Worm (Caenorhabditis elegans): Measurements from ENCODE around the gene snrp-200.

The snrp-200 gene

ce11 chrII:12722685-12723287 is 13.9 kb downstream of the snrp-200 start:
- no peak for TF ChIP-seq xbp-1 (tag; optimal IDR thresholded peaks at IDR 0.05)
- TF ChIP-seq hpl-2 (GFP tag; optimal IDR thresholded peaks at IDR 0.05) = no peak
- no peak for TF ChIP-seq aly-2 (tag; optimal IDR thresholded peaks at IDR 0.05)
- no peak for TF ChIP-seq C16A3.4 (tag; optimal IDR thresholded peaks at IDR 0.05)
- no peak for TF ChIP-seq pqm-1 (tag; optimal IDR thresholded peaks at IDR 0.05)
- no peak for TF ChIP-seq vab-15 (tag; optimal IDR thresholded peaks at IDR 0.05)
- no peak for TF ChIP-seq sup-37 (GFP tag; optimal IDR thresholded peaks at IDR 0.05)
- no peak for TF ChIP-seq ets-5 (GFP tag; IDR thresholded peaks at IDR 0.05)
- no peak for TF ChIP-seq zip-4 (GFP tag; optimal IDR thresholded peaks at IDR 0.05)
- TF ChIP-seq pax-3 (tag; optimal IDR thresholded peaks at IDR 0.05) = no peak
- no peak for TF ChIP-seq fkh-4 (tag; optimal IDR thresholded peaks at IDR 0.05; ENCODE audit: borderline replicate concordance)
- no peak for TF ChIP-seq nhr-237 (tag; optimal IDR thresholded peaks at IDR 0.05)
- TF ChIP-seq nhr-12 (tag; optimal IDR thresholded peaks at IDR 0.05) = no peak
- no peak for TF ChIP-seq fkh-8 (tag; optimal IDR thresholded peaks at IDR 0.05)

ce11 chrII:12722049-12722448 is 14.7 kb downstream of the snrp-200 start:
- TF ChIP-seq unc-62 (GFP tag; optimal IDR thresholded peaks at IDR 0.05) (no peak), irx-1 (tag; optimal IDR thresholded peaks at IDR 0.05) (no peak), swsn-7 (tag; optimal IDR thresholded peaks at IDR 0.05) (no peak), nhr-90 (tag; optimal IDR thresholded peaks at IDR 0.05; ENCODE audit: poor library complexity) (no peak), zip-4 (GFP tag; optimal IDR thresholded peaks at IDR 0.05) (no peak), lin-35 (GFP tag; optimal IDR thresholded peaks at IDR 0.05) (no peak), tbx-2 (tag; optimal IDR thresholded peaks at IDR 0.05) (no peak), nhr-71 (tag; optimal IDR thresholded peaks at IDR 0.05) (no peak), nhr-76 (tag; optimal IDR thresholded peaks at IDR 0.05) (no peak), fkh-4 (tag; optimal IDR thresholded peaks at IDR 0.05; ENCODE audit: borderline replicate concordance) (no peak), C04F5.9 (tag; optimal IDR thresholded peaks at IDR 0.05) (no peak), elt-3 (tag; optimal IDR thresholded peaks at IDR 0.05) (no peak), nhr-85 (tag) (no peak)

ce11 chrII:12715757-12716350 is 20.9 kb downstream of the snrp-200 start:
- TF ChIP-seq fos-1 (tag; optimal IDR thresholded peaks at IDR 0.05) = no peak
- TF ChIP-seq zip-4 (GFP tag; optimal IDR thresholded peaks at IDR 0.05) = no peak
- no peak for TF ChIP-seq egl-27 (tag; optimal IDR thresholded peaks at IDR 0.05)
- TF ChIP-seq aha-1 (tag; optimal IDR thresholded peaks at IDR 0.05) = no peak
- no peak for TF ChIP-seq nhr-71 (tag; optimal IDR thresholded peaks at IDR 0.05)
- no peak for TF ChIP-seq lin-15B (tag; optimal IDR thresholded peaks at IDR 0.05)
- no peak for TF ChIP-seq efl-1 (optimal IDR thresholded peaks at IDR 0.05)
- no peak for TF ChIP-seq efl-1 (GFP tag; optimal IDR thresholded peaks at IDR 0.05 in 1 of 2)
- TF ChIP-seq mep-1 (tag; optimal IDR thresholded peaks at IDR 0.05) = no peak
- no peak for TF ChIP-seq C34B4.2 (tag; optimal IDR thresholded peaks at IDR 0.05)
- no peak for TF ChIP-seq zag-1 (tag; optimal IDR thresholded peaks at IDR 0.05)
- no peak for TF ChIP-seq nhr-237 (tag; optimal IDR thresholded peaks at IDR 0.05)
- no peak for TF ChIP-seq lin-14 (GFP tag; optimal IDR thresholded peaks at IDR 0.05)

- TF ChIP-seq dsc-1 (tag; optimal IDR thresholded peaks at IDR 0.05) (peak; percentile 50), lin-14 (GFP tag; optimal IDR thresholded peaks at IDR 0.05) (peak; percentile 52), ztf-4 (tag; optimal IDR thresholded peaks at IDR 0.05) (no peak), nhr-85 (tag) (no peak), ceh-82 (tag; optimal IDR thresholded peaks at IDR 0.05) (no peak)
These were observed 25.2 kb downstream of the snrp-200 start for ce11 chrII:12711490-12711889.
